Fruit fly (Drosophila melanogaster): Measurements from ENCODE around the gene fwe.

Gene fwe

DNA sequence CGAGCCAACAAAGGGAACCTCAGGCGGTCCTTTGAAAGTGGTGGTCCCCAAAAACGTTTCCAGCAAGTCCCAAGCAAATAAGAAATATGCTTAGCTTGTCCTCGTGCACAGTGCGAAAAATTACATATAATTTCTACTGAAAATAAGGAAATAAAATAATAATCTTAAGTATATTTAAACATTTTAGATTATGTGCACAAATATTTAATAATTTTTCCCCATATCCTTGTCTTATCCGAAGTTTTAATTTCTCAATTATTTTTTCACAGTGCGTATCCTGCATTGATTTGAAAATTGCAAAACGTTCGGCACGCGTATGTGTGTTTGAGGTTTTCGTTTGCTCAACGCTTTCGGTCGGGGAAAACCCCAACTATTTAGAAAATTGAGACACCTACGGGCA lies 44.6 kb downstream of the fwe start:
- TF ChIP-seq CG17801 (GFP tag; optimal IDR thresholded peaks at IDR 0.05; ENCODE audit: partially characterized antibody): no peak

DNA sequence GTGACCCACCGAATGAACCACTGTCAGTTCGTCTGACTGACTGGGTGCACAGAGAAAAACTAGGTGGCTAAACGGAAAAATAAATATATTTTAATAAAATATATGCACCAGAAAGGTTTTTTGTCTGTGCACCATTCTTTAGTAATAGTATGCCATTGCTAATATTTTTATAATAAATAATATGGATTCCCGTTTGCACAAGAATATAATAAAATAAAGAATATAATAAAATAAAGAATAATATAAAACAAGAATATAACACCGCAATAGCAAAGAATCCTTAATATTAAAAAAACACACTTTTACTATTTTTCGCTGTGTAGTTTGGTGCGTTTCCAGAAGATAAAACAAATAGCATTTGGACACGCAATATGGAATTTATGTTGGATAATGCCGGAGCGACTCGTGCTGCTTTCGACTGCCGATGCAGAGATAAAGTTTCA lies 47.2 kb downstream of the fwe start:
- TF ChIP-seq CG17801 (GFP tag; optimal IDR thresholded peaks at IDR 0.05; ENCODE audit: partially characterized antibody): no peak

DNA sequence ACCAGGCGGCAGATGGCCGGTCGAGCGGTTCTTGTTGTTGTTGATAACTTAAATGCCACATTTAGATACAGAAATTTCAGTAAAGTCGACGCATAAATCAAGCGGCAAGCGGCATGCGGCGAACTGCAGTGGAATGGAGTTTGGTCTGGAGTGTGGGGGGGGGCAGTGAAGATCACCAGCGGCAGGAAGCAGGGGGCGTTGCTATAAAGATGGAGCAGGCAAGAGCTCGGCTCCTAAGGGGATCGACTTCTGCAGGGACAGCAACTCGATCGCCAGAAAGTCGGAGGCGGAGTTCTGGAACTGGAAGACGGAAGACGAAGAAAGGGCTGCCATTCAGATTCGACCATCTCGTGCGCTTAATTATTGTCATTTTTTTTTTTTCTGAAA lies 53.0 kb downstream of the fwe start:
- no peak for TF ChIP-seq CG17801 (GFP tag; optimal IDR thresholded peaks at IDR 0.05; ENCODE audit: partially characterized antibody)

DNA sequence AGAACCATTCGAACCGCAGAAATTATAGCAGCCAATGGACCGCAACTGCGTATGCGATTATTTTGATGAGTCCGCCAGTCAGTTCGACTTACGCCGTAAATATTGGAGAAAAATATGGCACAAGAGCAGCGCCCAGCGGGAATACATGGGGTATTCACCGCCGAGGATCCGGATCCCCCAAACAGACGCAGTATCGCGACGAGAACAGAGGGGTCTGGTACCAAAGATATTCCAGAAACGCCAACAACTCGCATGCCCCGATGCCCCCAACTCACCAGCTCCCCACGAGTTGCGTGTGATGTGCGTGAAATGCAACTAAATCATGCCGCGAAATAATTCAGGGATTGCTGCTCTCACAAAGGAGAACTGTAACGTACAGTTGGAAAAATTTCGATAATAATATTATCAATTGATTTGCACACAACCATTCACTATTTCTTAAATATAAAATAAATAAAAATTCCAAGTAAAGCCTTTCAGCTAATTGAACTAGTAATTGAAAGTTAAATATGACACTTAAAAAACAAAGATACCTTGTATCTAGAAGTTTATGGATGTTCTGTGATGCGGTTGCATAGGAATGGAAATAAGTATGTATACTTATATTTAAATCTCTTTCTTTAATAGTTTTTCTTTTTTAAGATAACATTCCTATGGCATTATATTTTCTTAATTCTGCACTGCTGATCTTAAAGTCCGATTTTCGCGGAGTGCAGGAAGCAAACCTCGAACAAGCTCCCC lies 53.6 kb downstream of the fwe start:
- no peak for TF ChIP-seq CG17801 (GFP tag; optimal IDR thresholded peaks at IDR 0.05; ENCODE audit: partially characterized antibody)

DNA sequence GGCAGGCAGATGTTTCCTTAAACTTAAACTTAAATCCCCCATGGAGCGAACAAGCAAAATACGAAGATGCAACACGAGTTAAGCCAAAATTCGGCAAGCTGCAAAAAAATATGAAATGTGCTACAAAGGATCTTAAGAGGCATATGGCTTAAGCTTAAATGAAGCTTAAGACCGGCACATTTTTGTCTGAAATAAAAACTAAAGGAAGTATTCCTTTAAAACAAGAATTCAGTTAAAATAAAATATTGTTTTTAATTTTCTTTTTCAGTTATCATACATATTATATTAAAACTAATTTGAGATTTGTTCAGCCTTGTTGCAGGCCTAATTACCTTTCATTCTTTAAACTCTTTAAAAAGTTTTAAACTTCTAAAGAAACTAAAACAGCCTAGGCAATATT lies 54.3 kb downstream of the fwe start:
- TF ChIP-seq CG17801 (GFP tag; optimal IDR thresholded peaks at IDR 0.05; ENCODE audit: partially characterized antibody): no peak

DNA sequence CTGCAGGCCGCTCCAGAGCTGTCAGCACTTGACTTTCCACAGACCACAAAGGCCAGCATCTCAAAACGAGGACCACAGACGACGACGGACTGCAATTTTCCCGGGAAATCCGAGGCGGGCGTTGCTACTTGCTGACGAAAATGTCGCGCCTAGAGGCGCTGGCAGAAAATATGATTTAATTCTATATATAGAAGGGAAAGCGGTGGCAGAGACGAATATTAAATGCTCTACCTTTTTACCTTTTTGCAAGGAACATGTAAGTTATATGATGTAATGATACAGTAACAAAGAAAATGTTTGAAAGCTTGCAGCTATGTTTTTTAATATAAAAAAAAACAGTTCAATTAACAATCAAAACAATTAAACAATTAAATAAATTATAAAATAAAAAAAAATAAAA lies 55.7 kb downstream of the fwe start:
- no peak for TF ChIP-seq CG17801 (GFP tag; optimal IDR thresholded peaks at IDR 0.05; ENCODE audit: partially characterized antibody)
